Worm (Caenorhabditis elegans): ENCODE results near the gene igdb-2.
"Not testable (repeated sequence)": the region's sequence is repeated elsewhere in the genome, so short reads cannot be mapped to it uniquely, and the experiment has no call there.

Gene igdb-2

DNA sequence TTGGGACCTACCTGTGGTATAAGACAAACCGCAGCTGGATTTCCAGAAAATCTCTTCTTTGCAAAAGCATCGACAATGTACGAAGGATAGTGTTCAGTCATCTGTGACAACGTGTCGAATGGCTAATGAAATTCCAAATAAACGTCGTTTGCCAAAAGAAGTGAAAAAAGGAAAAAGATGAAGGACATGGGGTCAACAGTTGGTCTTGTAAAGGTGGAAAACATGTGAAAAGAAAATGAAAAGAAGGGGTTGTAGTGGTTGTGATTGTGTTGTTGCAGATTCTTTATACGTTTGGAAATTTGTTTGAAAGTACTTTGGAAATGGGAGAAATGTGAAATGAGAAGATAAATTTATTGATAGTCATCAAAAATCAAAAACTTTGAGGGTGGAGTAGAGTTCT lies 8.5 kb downstream of the igdb-2 start, which contains the start of gene T04A11.1:
Gene T04A11.1 (minus strand): TSS at position 101 of the 400 bp plus-strand sequence.
- not testable (repeated sequence) for TF ChIP-seq zag-1 (tag; optimal IDR thresholded peaks at IDR 0.05); ceh-82 (tag; optimal IDR thresholded peaks at IDR 0.05); daf-8 (GFP tag; IDR thresholded peaks at IDR 0.05)

DNA sequence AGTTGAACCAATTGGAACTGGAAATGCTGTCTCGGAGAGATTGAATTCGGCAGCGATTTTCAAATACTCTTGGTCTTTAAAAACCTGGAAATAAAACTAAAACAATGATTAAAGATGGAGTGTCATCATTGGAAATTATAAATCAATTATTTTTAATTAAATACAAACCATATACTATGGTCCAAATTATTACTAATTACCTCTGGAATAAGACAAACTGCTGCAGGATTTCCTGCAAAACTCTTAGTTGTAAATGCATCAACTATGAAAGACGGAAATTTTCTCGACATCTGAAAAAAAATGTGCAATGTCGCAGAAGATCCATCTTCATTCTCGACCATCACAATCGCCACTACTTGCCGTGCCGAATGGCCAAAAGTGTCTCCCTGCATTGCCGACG lies 10.3 kb downstream of the igdb-2 start, which contains the start of gene igdb-1:
Gene igdb-1 (plus strand): TSS at position 301 of the 400 bp plus-strand sequence.
- not testable (repeated sequence) for TF ChIP-seq madf-5 (GFP tag; IDR thresholded peaks at IDR 0.05); nhr-41 (GFP tag; IDR thresholded peaks at IDR 0.05); F26F4.8 (GFP tag; conservative IDR thresholded peaks at IDR 0.05)

DNA sequence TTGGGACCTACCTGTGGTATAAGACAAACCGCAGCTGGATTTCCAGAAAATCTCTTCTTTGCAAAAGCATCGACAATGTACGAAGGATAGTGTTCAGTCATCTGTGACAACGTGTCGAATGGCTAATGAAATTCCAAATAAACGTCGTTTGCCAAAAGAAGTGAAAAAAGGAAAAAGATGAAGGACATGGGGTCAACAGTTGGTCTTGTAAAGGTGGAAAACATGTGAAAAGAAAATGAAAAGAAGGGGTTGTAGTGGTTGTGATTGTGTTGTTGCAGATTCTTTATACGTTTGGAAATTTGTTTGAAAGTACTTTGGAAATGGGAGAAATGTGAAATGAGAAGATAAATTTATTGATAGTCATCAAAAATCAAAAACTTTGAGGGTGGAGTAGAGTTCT lies 16.0 kb downstream of the igdb-2 start, which contains the start of gene T04A11.4:
Gene T04A11.4 (minus strand): TSS at position 101 of the 400 bp plus-strand sequence.
- TF ChIP-seq lin-29 (GFP tag; IDR thresholded peaks at IDR 0.05); mxl-3 (GFP tag; optimal IDR thresholded peaks at IDR 0.05); attf-4 (tag; optimal IDR thresholded peaks at IDR 0.05): not testable (repeated sequence)

DNA sequence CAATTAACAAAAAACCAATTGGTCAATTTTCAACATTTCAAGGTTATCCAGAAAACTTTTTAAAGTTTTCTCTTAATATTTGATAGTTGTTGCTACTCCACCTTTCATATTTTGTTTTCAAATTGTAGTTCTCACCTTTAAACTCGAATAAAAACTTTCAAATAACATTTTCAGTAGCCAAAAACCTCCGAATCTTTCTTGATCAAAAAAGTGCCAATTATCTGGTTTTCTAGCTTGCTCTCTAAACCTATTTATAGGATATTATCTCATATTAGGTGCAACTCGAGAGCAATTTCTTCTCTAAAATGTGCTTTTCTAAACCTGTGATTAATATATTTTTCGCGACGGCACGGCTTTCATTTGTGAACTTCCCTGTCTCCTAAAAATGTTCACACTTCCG lies 18.7 kb downstream of the igdb-2 start, which contains the start of gene sru-26:
Gene sru-26 (plus strand): TSS at position 301 of the 400 bp plus-strand sequence.
- TF ChIP-seq spr-1 (tag; optimal IDR thresholded peaks at IDR 0.05) = no peak
- no peak for TF ChIP-seq set-16 (GFP tag; IDR thresholded peaks at IDR 0.05)
- TF ChIP-seq hmg-1.1 (GFP tag; IDR thresholded peaks at IDR 0.05) = no peak
- TF ChIP-seq daf-8 (GFP tag; IDR thresholded peaks at IDR 0.05) = no peak
- TF ChIP-seq dmd-6 (GFP tag; IDR thresholded peaks at IDR 0.05) = no peak
- TF ChIP-seq fos-1 (tag; optimal IDR thresholded peaks at IDR 0.05) = no peak
- no peak for TF ChIP-seq arid-1 (GFP tag; conservative IDR thresholded peaks at IDR 0.05)
- TF ChIP-seq pha-4 (GFP tag; IDR thresholded peaks at IDR 0.05) = no peak
- TF ChIP-seq pha-4 (tag; optimal IDR thresholded peaks at IDR 0.05) = no peak
- TF ChIP-seq aly-2 (tag; optimal IDR thresholded peaks at IDR 0.05) = no peak
- TF ChIP-seq zag-1 (tag; optimal IDR thresholded peaks at IDR 0.05) = no peak
- TF ChIP-seq nhr-237 (tag; optimal IDR thresholded peaks at IDR 0.05) = no peak
- TF ChIP-seq lin-13 (GFP tag; optimal IDR thresholded peaks at IDR 0.05) = no peak
- no peak for TF ChIP-seq nhr-28 (tag; optimal IDR thresholded peaks at IDR 0.05)
- TF ChIP-seq nhr-11 (tag; optimal IDR thresholded peaks at IDR 0.05) = no peak
- no peak for TF ChIP-seq jun-1 (tag; optimal IDR thresholded peaks at IDR 0.05)
- no peak for TF ChIP-seq nhr-41 (GFP tag; IDR thresholded peaks at IDR 0.05)

DNA sequence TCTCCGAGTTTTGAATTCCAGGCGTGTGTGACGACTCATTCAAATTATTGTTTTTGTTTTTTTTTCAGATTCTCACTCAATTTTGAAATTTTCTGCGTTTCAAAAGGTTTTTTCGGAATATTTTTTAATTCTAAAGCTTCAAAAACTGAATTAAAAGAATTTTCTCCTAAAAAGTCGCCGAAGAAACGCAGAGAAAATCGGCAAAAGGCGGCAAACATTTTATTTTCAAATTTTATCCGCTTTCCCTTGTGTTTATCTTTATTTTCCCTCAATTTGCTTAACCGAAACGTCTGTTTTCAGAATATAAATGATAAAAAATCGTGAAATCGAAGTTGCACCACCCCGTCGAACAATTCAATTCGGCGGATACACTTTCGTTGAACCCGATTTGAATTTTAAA lies 22.0 kb downstream of the igdb-2 start, which contains the start of gene him-6:
Gene him-6 (plus strand): TSS at position 301 of the 400 bp plus-strand sequence.
- TF ChIP-seq daf-16 (GFP tag; optimal IDR thresholded peaks at IDR 0.05) (no peak), daf-16 (tag; optimal IDR thresholded peaks at IDR 0.05) (no peak), nhr-42 (GFP tag; IDR thresholded peaks at IDR 0.05) (no peak), dpl-1 (GFP tag; optimal IDR thresholded peaks at IDR 0.05) (no peak), sdz-12 (GFP tag; optimal IDR thresholded peaks at IDR 0.05) (no peak), nhr-11 (tag; optimal IDR thresholded peaks at IDR 0.05) (no peak), daf-19 (GFP tag; conservative IDR thresholded peaks at IDR 0.05) (no peak), saeg-2 (GFP tag; IDR thresholded peaks at IDR 0.05) (no peak), daf-8 (GFP tag; IDR thresholded peaks at IDR 0.05) (no peak), dmd-8 (GFP tag; IDR thresholded peaks at IDR 0.05) (no peak), F26F4.8 (GFP tag; conservative IDR thresholded peaks at IDR 0.05) (no peak), fos-1 (tag; optimal IDR thresholded peaks at IDR 0.05) (no peak), lin-1 (GFP tag; IDR thresholded peaks at IDR 0.05) (no peak), nhr-76 (tag; optimal IDR thresholded peaks at IDR 0.05) (no peak), hmg-1.1 (GFP tag; IDR thresholded peaks at IDR 0.05) (no peak), daf-12 (tag; optimal IDR thresholded peaks at IDR 0.05) (no peak)
